Worm (Caenorhabditis elegans) whole organism, L4 larva: ENCODE measurements around the gene T20F7.1.
A peak's percentile ranks its signal among the peaks of the same experiment; 100 is the strongest.
"Not testable (repeated sequence)": the region's sequence is repeated elsewhere in the genome, so short reads cannot be mapped to it uniquely, and the experiment has no call there.

Source experiments
- T26A8.4 ChIP-seq: fragments of 200-800 bp; sonication (Bioruptor generic); IDR thresholded peaks from 2 replicates; pipeline ENCODE4 v1.3.6; 2022; ENCODE audit warnings: missing genetic modification characterization, missing compliant biosample characterization
- Y105C5A.15 ChIP-seq: fragments of 200-800 bp; sonication (Bioruptor generic); IDR thresholded peaks from 2 replicates; pipeline ENCODE4 v1.3.6; 2022; ENCODE audit warnings: missing genetic modification characterization, missing compliant biosample characterization
- Y5F2A.4 ChIP-seq: fragments of 200-800 bp; sonication (Bioruptor generic); optimal IDR thresholded peaks from 2 replicates; lab custom pipeline; 2018; ENCODE audit warnings: mild to moderate bottlenecking, missing genetic modification characterization, missing compliant biosample characterization
- ZK546.5 ChIP-seq, 2 experiments: sonication (generic microtip); optimal IDR thresholded peaks; 2 replicates each; lab custom pipeline; 2017; ENCODE audit warnings: missing biosample characterization in 2 of 2, missing genetic modification characterization in 2 of 2
- aha-1 ChIP-seq: fragments of 150-350 bp; peaks from one replicate; lab custom pipeline; 2014; ENCODE audit warnings: missing biosample characterization, missing genetic modification characterization
- ama-1 ChIP-seq: fragments of 150-350 bp; optimal IDR thresholded peaks from 2 replicates; lab custom pipeline; 2014; ENCODE audit warnings: inconsistent platforms, mixed read lengths
- arid-1 ChIP-seq: fragments of 200-800 bp; sonication (Bioruptor generic); conservative IDR thresholded peaks from 2 replicates; pipeline ENCODE4 v1.3.6; 2022; ENCODE audit warnings: missing genetic modification reagents, missing genetic modification characterization, missing compliant biosample characterization
- ceh-20 ChIP-seq: fragments of 200-800 bp; sonication (Bioruptor generic); IDR thresholded peaks from 2 replicates; pipeline ENCODE4 v1.3.6; 2022; ENCODE audit warnings: missing genetic modification reagents, missing genetic modification characterization, missing compliant biosample characterization
- ces-1 ChIP-seq: fragments of 150-350 bp; sonication (generic microtip); optimal IDR thresholded peaks from 4 replicates; lab custom pipeline; 2014; ENCODE audit warnings: missing biosample characterization, missing genetic modification reagents, missing genetic modification characterization
- dmd-6 ChIP-seq: fragments of 200-800 bp; sonication (Bioruptor generic); IDR thresholded peaks from 2 replicates; pipeline ENCODE4 v1.3.6; 2022; ENCODE audit warnings: missing genetic modification reagents, missing genetic modification characterization, missing compliant biosample characterization
- egl-43 ChIP-seq: fragments of 200-800 bp; sonication (Bioruptor generic); IDR thresholded peaks from 2 replicates; pipeline ENCODE4 v1.3.6; 2022; ENCODE audit warnings: missing genetic modification reagents, missing genetic modification characterization, missing compliant biosample characterization
- fkh-10 ChIP-seq: fragments of 150-350 bp; optimal IDR thresholded peaks from 2 replicates; lab custom pipeline; 2014; ENCODE audit warnings: missing biosample characterization, missing genetic modification reagents, missing genetic modification characterization
- hif-1 ChIP-seq, 2 experiments: sonication (generic microtip); optimal IDR thresholded peaks; 2 replicates each; lab custom pipeline; 2016 to 2017; ENCODE audit warnings: missing compliant biosample characterization in 2 of 2, missing genetic modification characterization in 2 of 2, missing genetic modification reagents in 2 of 2, missing genotype in 2 of 2, mild to moderate bottlenecking in 1 of 2
- hlh-11 ChIP-seq: fragments of 200-800 bp; sonication (Bioruptor generic); optimal IDR thresholded peaks from 2 replicates; lab custom pipeline; 2018; ENCODE audit warnings: mild to moderate bottlenecking, missing genetic modification characterization, missing compliant biosample characterization
- hlh-30 ChIP-seq: sonication (generic microtip); optimal IDR thresholded peaks from 2 replicates; lab custom pipeline; 2017; ENCODE audit warnings: antibody characterized with exemption, mild to moderate bottlenecking, missing genetic modification characterization, missing compliant biosample characterization; ENCODE audit not compliant: insufficient read depth
- hmg-1.1 ChIP-seq: fragments of 200-800 bp; sonication (Bioruptor generic); IDR thresholded peaks from 2 replicates; pipeline ENCODE4 v1.3.6; 2022; ENCODE audit warnings: missing genetic modification reagents, missing genetic modification characterization, missing compliant biosample characterization
- madf-5 ChIP-seq, 2 experiments: fragments of 200-800 bp; sonication (Bioruptor generic); IDR thresholded peaks; 2 replicates each; pipeline ENCODE4 v1.3.6; 2022; ENCODE audit warnings: missing compliant biosample characterization in 2 of 2, missing genetic modification characterization in 2 of 2
- mdl-1 ChIP-seq, 2 experiments: fragments of 150-350 bp in 1 of 2; sonication (generic microtip) in 1 of 2; optimal IDR thresholded peaks; 2 replicates each; lab custom pipeline; 2014 to 2017; ENCODE audit warnings: missing biosample characterization in 2 of 2, missing genetic modification characterization in 2 of 2
- mxl-3 ChIP-seq: fragments of 200-800 bp; sonication (Bioruptor generic); optimal IDR thresholded peaks from 2 replicates; lab custom pipeline; 2018; ENCODE audit warnings: mild to moderate bottlenecking, missing genetic modification characterization, missing compliant biosample characterization
- nhr-11 ChIP-seq: fragments of 150-350 bp; optimal IDR thresholded peaks from 2 replicates; lab custom pipeline; 2014; ENCODE audit warnings: missing biosample characterization, missing genetic modification characterization
- nhr-25 ChIP-seq: sonication (generic microtip); optimal IDR thresholded peaks from 2 replicates; lab custom pipeline; 2017; ENCODE audit warnings: missing genetic modification characterization, mild to moderate bottlenecking, missing compliant biosample characterization, antibody characterized with exemption, moderate library complexity, borderline replicate concordance; ENCODE audit not compliant: insufficient read depth
- nhr-28 ChIP-seq: fragments of 150-350 bp; optimal IDR thresholded peaks from 2 replicates; lab custom pipeline; 2014; ENCODE audit warnings: missing biosample characterization, missing genetic modification characterization
- php-3 ChIP-seq: fragments of 200-800 bp; sonication (Bioruptor generic); IDR thresholded peaks from 2 replicates; pipeline ENCODE4 v1.3.6; 2022; ENCODE audit warnings: missing genetic modification reagents, missing genetic modification characterization, missing compliant biosample characterization
- pqm-1 ChIP-seq: sonication (generic microtip); optimal IDR thresholded peaks from 2 replicates; lab custom pipeline; 2017; ENCODE audit warnings: missing biosample characterization, missing genetic modification characterization
- set-16 ChIP-seq: fragments of 200-800 bp; sonication (Bioruptor generic); IDR thresholded peaks from 2 replicates; pipeline ENCODE4 v1.3.6; 2022; ENCODE audit warnings: missing genetic modification reagents, missing genetic modification characterization, missing compliant biosample characterization
- snpc-1.2 ChIP-seq: fragments of 200-800 bp; sonication (Bioruptor generic); IDR thresholded peaks from 2 replicates; pipeline ENCODE4 v1.3.6; 2022; ENCODE audit warnings: missing genetic modification reagents, missing genetic modification characterization, missing compliant biosample characterization
- tra-1 ChIP-seq: fragments of 200-800 bp; sonication (Bioruptor generic); IDR thresholded peaks from 2 replicates; pipeline ENCODE4 v1.3.6; 2022; ENCODE audit warnings: missing genetic modification reagents, missing genetic modification characterization, missing compliant biosample characterization
- unc-62 ChIP-seq, 3 experiments: fragments of 150-350 bp in 1 of 3; sonication (generic microtip); optimal IDR thresholded peaks in 2 of 3; peaks in 1 of 3; 1 replicate in 1 of 3; 2 replicates in 2 of 3; lab custom pipeline; 2014 to 2017; ENCODE audit warnings: missing biosample characterization in 3 of 3, missing genetic modification characterization in 3 of 3, missing genetic modification reagents in 3 of 3, missing genotype in 1 of 3
- zag-1 ChIP-seq: fragments of 150-350 bp; optimal IDR thresholded peaks from 2 replicates; lab custom pipeline; 2014; ENCODE audit warnings: missing biosample characterization, missing genetic modification characterization

The T20F7.1 gene

ce11 chrX:16901906-16902383 is 29.2 kb downstream of the T20F7.1 start:
- TF ChIP-seq T26A8.4 (GFP tag; lab: Robert Waterston, UW) (0 out of 2 replicates have a peak, but pooled peaks have one; percentile 31), mdl-1 (tag; optimal IDR thresholded peaks at IDR 0.05; lab: Kevin White, UChicago) (peak; percentile 28 to 84), hlh-11 (peak; percentile 81), hlh-30 (tag; lab: Kevin White, UChicago) (peak; percentile 96), hif-1 (tag; optimal IDR thresholded peaks at IDR 0.05; lab: Kevin White, UChicago) (peak in 1 of 2 experiments; percentile 1), nhr-28 (tag; lab: Kevin White, UChicago) (peak; percentile 67), arid-1 (GFP tag; lab: Robert Waterston, UW) (0 out of 2 replicates have a peak, but pooled peaks have one; percentile 27), egl-43 (0 out of 2 replicates have a peak, but pooled peaks have one; percentile 28), php-3 (GFP tag; lab: Robert Waterston, UW) (0 out of 2 replicates have a peak, but pooled peaks have one; percentile 10), mxl-3 (GFP tag; lab: Kevin White, UChicago) (peak; percentile 79), nhr-11 (tag; lab: Kevin White, UChicago) (peak; percentile 18), aha-1 (tag; lab: Kevin White, UChicago) (peak; percentile 53), set-16 (GFP tag; lab: Robert Waterston, UW) (peak; percentile 41; the same call in 1 of the 2 replicates), nhr-25 (tag; lab: Kevin White, UChicago) (peak; percentile 42), tra-1 (GFP tag; lab: Robert Waterston, UW) (peak; percentile 54; the same call in 1 of the 2 replicates), dmd-6 (GFP tag; lab: Robert Waterston, UW) (peak; percentile 79), unc-62 (GFP tag; optimal IDR thresholded peaks at IDR 0.05 in 1 of 2; lab: Kevin White, UChicago) (peak in 1 of 2 experiments; percentile 90), ceh-20 (GFP tag; lab: Robert Waterston, UW) (0 out of 2 replicates have a peak, but pooled peaks have one; percentile 14), hmg-1.1 (GFP tag; lab: Robert Waterston, UW) (peak; percentile 77)
- TF ChIP-seq unc-62 (tag; optimal IDR thresholded peaks at IDR 0.05; lab: Kevin White, UChicago): not testable (repeated sequence)

ce11 chrX:16902657-16903056 is 29.9 kb downstream of the T20F7.1 start:
- no peak for TF ChIP-seq ama-1 (lab: Kevin White, UChicago)
- no peak for TF ChIP-seq snpc-1.2 (GFP tag; lab: Robert Waterston, UW)
- TF ChIP-seq ZK546.5 (tag; optimal IDR thresholded peaks at IDR 0.05; lab: Kevin White, UChicago): no peak
- TF ChIP-seq aha-1 (tag; lab: Kevin White, UChicago): peak; percentile 70

ce11 chrX:16903619-16904018 is 30.9 kb downstream of the T20F7.1 start, which contains the start of gene F39F10.4:
F39F10.4 (minus strand) TSS chrX:16903719.
- TF ChIP-seq Y105C5A.15 (GFP tag; lab: Robert Waterston, UW) (no peak), madf-5 (GFP tag; IDR thresholded peaks at IDR 0.05; lab: Robert Waterston, UW) (0 out of 4 replicates have a peak, but pooled peaks of 1 of the 2 experiments have one; percentile 31)

ce11 chrX:16913669-16914068 is 41.0 kb downstream of the T20F7.1 start, which contains the start of gene F39F10.5:
F39F10.5 (minus strand) TSS chrX:16913769.
- TF ChIP-seq fkh-10 (GFP tag; lab: Kevin White, UChicago); zag-1 (tag; lab: Kevin White, UChicago); ces-1 (GFP tag; lab: Kevin White, UChicago): not testable (repeated sequence)

- TF ChIP-seq unc-62 (GFP tag; optimal IDR thresholded peaks at IDR 0.05 in 1 of 2; lab: Kevin White, UChicago) (peak in 1 of 2 experiments; percentile 43), unc-62 (tag; optimal IDR thresholded peaks at IDR 0.05; lab: Kevin White, UChicago) (no peak), Y5F2A.4 (GFP tag; lab: Kevin White, UChicago) (no peak), nhr-28 (tag; lab: Kevin White, UChicago) (peak; percentile 70), pqm-1 (peak; percentile 54)
These were observed 46.8 kb downstream of the T20F7.1 start for ce11 chrX:16919468-16919867.
